Worm (Caenorhabditis elegans): Measurements from ENCODE around the gene tyr-6.

ce11 chrIV:6523773-6524172 is 43.5 kb downstream of the tyr-6 start:
- TF ChIP-seq zag-1 (tag; optimal IDR thresholded peaks at IDR 0.05) = no peak
- TF ChIP-seq elt-2 (tag; optimal IDR thresholded peaks at IDR 0.05) = no peak
- TF ChIP-seq egl-27 (tag; optimal IDR thresholded peaks at IDR 0.05) = no peak
- TF ChIP-seq nhr-77 (tag; optimal IDR thresholded peaks at IDR 0.05) = no peak
- no peak for TF ChIP-seq nhr-76 (tag; optimal IDR thresholded peaks at IDR 0.05)
- TF ChIP-seq ceh-82 (tag; optimal IDR thresholded peaks at IDR 0.05) = no peak
- no peak for TF ChIP-seq elt-1 (tag; optimal IDR thresholded peaks at IDR 0.05)
- no peak for TF ChIP-seq ZK546.5 (tag; optimal IDR thresholded peaks at IDR 0.05)
- no peak for TF ChIP-seq egl-5 (tag; optimal IDR thresholded peaks at IDR 0.05)
- TF ChIP-seq tbx-2 (tag; optimal IDR thresholded peaks at IDR 0.05) = no peak
- no peak for TF ChIP-seq aly-2 (tag; optimal IDR thresholded peaks at IDR 0.05)

Measured in whole organism, L3 larva.